Fruit fly (Drosophila melanogaster) whole organism, embryonic: Measurements from ENCODE around the gene CG33269.

Experiments used
- B-H2 ChIP-seq: fragments of 200-800 bp; sonication (Bioruptor generic); optimal IDR thresholded peaks from 2 replicates; lab custom pipeline; 2018; ENCODE audit warnings: missing biosample characterization, mild to moderate bottlenecking, missing genetic modification characterization
- CG11085 ChIP-seq: fragments of 200-800 bp; sonication (Bioruptor generic); IDR thresholded peaks from 2 replicates; pipeline ENCODE4 v1.3.6; 2022; ENCODE audit warnings: missing biosample characterization, missing genetic modification characterization
- CG12104 ChIP-seq: fragments of 200-800 bp; sonication (Bioruptor generic); optimal IDR thresholded peaks from 3 replicates; lab custom pipeline; 2016; ENCODE audit warnings: missing biosample characterization, missing genetic modification characterization
- CG12299 ChIP-seq: fragments of 200-800 bp; sonication (Bioruptor generic); optimal IDR thresholded peaks from 2 replicates; lab custom pipeline; 2018; ENCODE audit warnings: missing biosample characterization, mild to moderate bottlenecking, missing genetic modification characterization
- CG12769 ChIP-seq: fragments of 200-800 bp; sonication (Bioruptor generic); optimal IDR thresholded peaks from 2 replicates; lab custom pipeline; 2019; ENCODE audit warnings: missing biosample characterization, mild to moderate bottlenecking, missing genetic modification characterization, moderate library complexity
- CG13894 ChIP-seq: fragments of 200-800 bp; sonication (Bioruptor generic); optimal IDR thresholded peaks from 3 replicates; lab custom pipeline; 2018; ENCODE audit warnings: missing biosample characterization, mild to moderate bottlenecking, missing genetic modification characterization, moderate library complexity
- CG15269 ChIP-seq: fragments of 200-800 bp; sonication (Bioruptor generic); optimal IDR thresholded peaks from 2 replicates; lab custom pipeline; 2018; ENCODE audit warnings: missing biosample characterization, mild to moderate bottlenecking, missing genetic modification characterization, moderate library complexity
- CG16863 ChIP-seq: fragments of 200-800 bp; sonication (Bioruptor generic); optimal IDR thresholded peaks from 3 replicates; lab custom pipeline; 2016; ENCODE audit warnings: missing biosample characterization, missing genetic modification characterization
- CG17802 ChIP-seq: fragments of 200-800 bp; sonication (Bioruptor generic); optimal IDR thresholded peaks from 2 replicates; lab custom pipeline; 2018; ENCODE audit warnings: missing biosample characterization, mild to moderate bottlenecking, missing genetic modification characterization, moderate library complexity
- CG3163 ChIP-seq: fragments of 200-800 bp; sonication (Bioruptor generic); optimal IDR thresholded peaks from 3 replicates; lab custom pipeline; 2016; ENCODE audit warnings: missing biosample characterization, missing genetic modification characterization
- CG3838 ChIP-seq: fragments of 200-800 bp; sonication (Bioruptor generic); optimal IDR thresholded peaks from 3 replicates; lab custom pipeline; 2016; ENCODE audit warnings: missing biosample characterization, missing genetic modification characterization
- CG8388 ChIP-seq: fragments of 200-800 bp; sonication (Bioruptor generic); optimal IDR thresholded peaks from 2 replicates; lab custom pipeline; 2019; ENCODE audit warnings: missing biosample characterization, mild to moderate bottlenecking, missing genetic modification characterization, moderate library complexity
- CG9932 ChIP-seq: fragments of 200-800 bp; sonication (Bioruptor generic); IDR thresholded peaks from 2 replicates; pipeline ENCODE4 v1.3.6; 2022; ENCODE audit warnings: missing biosample characterization, missing genetic modification characterization
- D ChIP-seq, 2 experiments: fragments of 200-800 bp in 1 of 2; fragments of >200 bp in 1 of 2; sonication (Bioruptor generic) in 1 of 2; optimal IDR thresholded peaks; 2 replicates in 1 of 2; 3 replicates in 1 of 2; lab custom pipeline; 2017; ENCODE audit warnings: mild to moderate bottlenecking in 1 of 2, missing biosample characterization in 1 of 2, missing genetic modification characterization in 1 of 2, missing genetic modification reagents in 1 of 2
- Drgx ChIP-seq: fragments of 200-800 bp; sonication (Bioruptor generic); IDR thresholded peaks from 2 replicates; pipeline ENCODE4 v1.3.6; 2022; ENCODE audit warnings: missing biosample characterization, missing genetic modification characterization
- Ets65A ChIP-seq: fragments of 200-800 bp; sonication (Bioruptor generic); peaks from one replicate; lab custom pipeline; 2016; ENCODE audit warnings: missing biosample characterization, missing genetic modification characterization
- Med ChIP-seq: fragments of 200-800 bp; sonication (Bioruptor generic); peaks from one replicate; lab custom pipeline; 2016; ENCODE audit warnings: missing biosample characterization, missing genetic modification characterization, mild to moderate bottlenecking, inconsistent platforms, moderate library complexity
- Pdp1 ChIP-seq, 2 experiments: fragments of 200-800 bp; sonication (Bioruptor generic); optimal IDR thresholded peaks; 3 replicates each; lab custom pipeline; 2016; ENCODE audit warnings: missing biosample characterization in 2 of 2, missing genetic modification characterization in 2 of 2, mild to moderate bottlenecking in 1 of 2, moderate library complexity in 1 of 2
- abd-A ChIP-seq: fragments of 200-800 bp; sonication (Bioruptor generic); optimal IDR thresholded peaks from 3 replicates; lab custom pipeline; 2019; ENCODE audit warnings: missing biosample characterization, mild to moderate bottlenecking, missing genetic modification characterization, moderate library complexity
- ci ChIP-seq: fragments of 200-800 bp; sonication (Bioruptor generic); IDR thresholded peaks from 3 replicates; pipeline ENCODE4 v1.3.6; 2022; ENCODE audit warnings: missing biosample characterization, missing genetic modification characterization
- cwo ChIP-seq: fragments of 200-800 bp; sonication (Bioruptor generic); optimal IDR thresholded peaks from 3 replicates; lab custom pipeline; 2017; ENCODE audit warnings: missing biosample characterization, missing genetic modification characterization, mild to moderate bottlenecking, moderate library complexity, missing genetic modification reagents
- fu2 ChIP-seq: fragments of 200-800 bp; sonication (Bioruptor generic); optimal IDR thresholded peaks from 2 replicates; lab custom pipeline; 2016; ENCODE audit warnings: missing biosample characterization, missing genetic modification characterization
- hb ChIP-seq: fragments of 200-800 bp; sonication (Bioruptor generic); IDR thresholded peaks from 3 replicates; pipeline ENCODE4 v1.3.6; 2022; ENCODE audit warnings: missing biosample characterization, missing genetic modification characterization; ENCODE audit not compliant: partially characterized antibody
- lola ChIP-seq, 3 experiments: fragments of >200 bp in 2 of 3; fragments of 200-800 bp in 1 of 3; sonication (Bioruptor generic) in 1 of 3; optimal IDR thresholded peaks; 2 replicates each; lab custom pipeline; 2017 to 2019; ENCODE audit warnings: missing biosample characterization in 3 of 3, missing genetic modification characterization in 3 of 3, mild to moderate bottlenecking in 1 of 3, moderate library complexity in 1 of 3
- phol ChIP-seq: fragments of 200-800 bp; sonication (Bioruptor generic); optimal IDR thresholded peaks from 3 replicates; lab custom pipeline; 2018; ENCODE audit warnings: missing biosample characterization, mild to moderate bottlenecking, missing genetic modification characterization, moderate library complexity
- row ChIP-seq: fragments of 200-800 bp; sonication (Bioruptor generic); IDR thresholded peaks from 3 replicates; pipeline ENCODE4 v1.3.6; 2022; ENCODE audit warnings: missing biosample characterization, missing genetic modification characterization
- sd ChIP-seq: fragments of 200-800 bp; sonication (Bioruptor generic); optimal IDR thresholded peaks from 3 replicates; lab custom pipeline; 2018; ENCODE audit warnings: missing biosample characterization, mild to moderate bottlenecking, missing genetic modification characterization, moderate library complexity
- sug ChIP-seq: fragments of 200-800 bp; optimal IDR thresholded peaks from 2 replicates; lab custom pipeline; 2019; ENCODE audit warnings: missing biosample characterization, mild to moderate bottlenecking, missing genetic modification characterization, moderate library complexity
- ttk ChIP-seq: fragments of 200-800 bp; sonication (Bioruptor generic); IDR thresholded peaks from 2 replicates; pipeline ENCODE4 v2.1.2; 2022; ENCODE audit warnings: missing biosample characterization, missing genetic modification characterization

Gene CG33269

dm6 chr3L:11533704-11534319, 48.2 kb downstream of the CG33269 start (continued):
- TF ChIP-seq ttk (GFP tag; lab: Robert Waterston, UW) = peak; percentile 36; the same call in 1 of the 2 replicates
- peak; percentile 15 for TF ChIP-seq fu2 (GFP tag; lab: Kevin White, UChicago)
- no peak for TF ChIP-seq CG11085
- TF ChIP-seq CG17802 (tag; lab: Kevin White, UChicago) = no peak
- no peak for TF ChIP-seq sd (tag; lab: Kevin White, UChicago)
- peak; percentile 19 for TF ChIP-seq phol
- TF ChIP-seq CG12299 (tag; lab: Kevin White, UChicago) = peak; percentile 3
- no peak for TF ChIP-seq CG3163 (GFP tag; lab: Kevin White, UChicago)
- peak; percentile 53 for TF ChIP-seq CG12104 (GFP tag; lab: Kevin White, UChicago)
- TF ChIP-seq row = peak; percentile 80
- no peak for TF ChIP-seq hb (GFP tag; lab: Robert Waterston, UW)
- TF ChIP-seq CG8388 (GFP tag; lab: Kevin White, UChicago) = no peak

dm6 chr3L:11531994-11532732, 49.8 kb downstream of the CG33269 start:
- TF ChIP-seq Pdp1 (GFP tag; optimal IDR thresholded peaks at IDR 0.05; lab: Kevin White, UChicago) = peak in 1 of 2 experiments; percentile 55
- no peak for TF ChIP-seq D (optimal IDR thresholded peaks at IDR 0.05; lab: Kevin White, UChicago)
- no peak for TF ChIP-seq D (GFP tag; optimal IDR thresholded peaks at IDR 0.05; lab: Kevin White, UChicago)
- peak; percentile 34; the same call in 1 of the 2 replicates for TF ChIP-seq Drgx (GFP tag; lab: Robert Waterston, UW)
- TF ChIP-seq B-H2 = peak; percentile 44
- TF ChIP-seq CG15269 (tag; lab: Kevin White, UChicago) = peak; percentile 0
- peak; percentile 62 for TF ChIP-seq abd-A (tag; lab: Kevin White, UChicago)
- TF ChIP-seq CG16863 = no peak
- peak; percentile 84 for TF ChIP-seq Ets65A (GFP tag; lab: Kevin White, UChicago)
- TF ChIP-seq Med (GFP tag; lab: Kevin White, UChicago) = peak; percentile 72
- peak; percentile 12 for TF ChIP-seq cwo
- TF ChIP-seq CG9932 (GFP tag; lab: Robert Waterston, UW) = 0 out of 2 replicates have a peak, but pooled peaks have one; percentile 25
- no peak for TF ChIP-seq sug (tag; lab: Kevin White, UChicago)
- no peak for TF ChIP-seq CG3838 (GFP tag; lab: Kevin White, UChicago)
- TF ChIP-seq CG12769 (tag; lab: Kevin White, UChicago) = peak; percentile 6
- TF ChIP-seq CG13894 = peak; percentile 83
- peak in 1 of 3 experiments; percentile 38 for TF ChIP-seq lola (GFP tag; optimal IDR thresholded peaks at IDR 0.05; lab: Kevin White, UChicago)
- TF ChIP-seq ci = 0 out of 3 replicates have a peak, but pooled peaks have one; percentile 16
- TF ChIP-seq, all 482 proteins: peak for 13
